Worm (Caenorhabditis elegans) whole organism, L4 larva: ENCODE data around the gene apl-1.
A peak's percentile ranks its signal among the peaks of the same experiment; 100 is the strongest.

Experiments
- F44E2.7 ChIP-seq: fragments of 200-800 bp; sonication (Bioruptor generic); IDR thresholded peaks from 2 replicates; pipeline ENCODE4 v2.1.2; 2022; ENCODE audit warnings: missing genetic modification characterization, missing compliant biosample characterization
- T20F7.1 ChIP-seq: fragments of 200-800 bp; sonication (Bioruptor generic); optimal IDR thresholded peaks from 2 replicates; lab custom pipeline; 2018; ENCODE audit warnings: mild to moderate bottlenecking, missing genetic modification characterization, missing compliant biosample characterization
- T26A8.4 ChIP-seq: fragments of 200-800 bp; sonication (Bioruptor generic); IDR thresholded peaks from 2 replicates; pipeline ENCODE4 v1.3.6; 2022; ENCODE audit warnings: missing genetic modification characterization, missing compliant biosample characterization
- Y48G9A.11 ChIP-seq: fragments of 200-800 bp; sonication (Bioruptor generic); IDR thresholded peaks from 2 replicates; pipeline ENCODE4 v1.3.6; 2022; ENCODE audit warnings: missing genetic modification reagents, missing genetic modification characterization, missing compliant biosample characterization
- aha-1 ChIP-seq: fragments of 150-350 bp; peaks from one replicate; lab custom pipeline; 2014; ENCODE audit warnings: missing biosample characterization, missing genetic modification characterization
- arid-1 ChIP-seq: fragments of 200-800 bp; sonication (Bioruptor generic); conservative IDR thresholded peaks from 2 replicates; pipeline ENCODE4 v1.3.6; 2022; ENCODE audit warnings: missing genetic modification reagents, missing genetic modification characterization, missing compliant biosample characterization
- ceh-20 ChIP-seq: fragments of 200-800 bp; sonication (Bioruptor generic); IDR thresholded peaks from 2 replicates; pipeline ENCODE4 v1.3.6; 2022; ENCODE audit warnings: missing genetic modification reagents, missing genetic modification characterization, missing compliant biosample characterization
- daf-16 ChIP-seq, 3 experiments: sonication (generic microtip); optimal IDR thresholded peaks; 2 replicates each; lab custom pipeline; 2016 to 2017; ENCODE audit warnings: missing genetic modification characterization in 3 of 3, missing genetic modification reagents in 3 of 3, mild to moderate bottlenecking in 2 of 3, missing compliant biosample characterization in 2 of 3, missing biosample characterization in 1 of 3, moderate library complexity in 1 of 3
- daf-19 ChIP-seq: fragments of 200-800 bp; sonication (Bioruptor generic); conservative IDR thresholded peaks from 2 replicates; pipeline ENCODE4 v1.3.6; 2022; ENCODE audit warnings: missing genetic modification characterization, missing compliant biosample characterization
- dmd-6 ChIP-seq: fragments of 200-800 bp; sonication (Bioruptor generic); IDR thresholded peaks from 2 replicates; pipeline ENCODE4 v1.3.6; 2022; ENCODE audit warnings: missing genetic modification reagents, missing genetic modification characterization, missing compliant biosample characterization
- dmd-8 ChIP-seq: fragments of 200-800 bp; sonication (Bioruptor generic); IDR thresholded peaks from 2 replicates; pipeline ENCODE4 v1.3.6; 2022; ENCODE audit warnings: missing genetic modification characterization, missing compliant biosample characterization
- dve-1 ChIP-seq: sonication (generic microtip); optimal IDR thresholded peaks from 2 replicates; lab custom pipeline; 2017; ENCODE audit warnings: antibody characterized with exemption, mild to moderate bottlenecking, missing genetic modification characterization, missing compliant biosample characterization; ENCODE audit not compliant: insufficient read depth
- egl-43 ChIP-seq: fragments of 200-800 bp; sonication (Bioruptor generic); IDR thresholded peaks from 2 replicates; pipeline ENCODE4 v1.3.6; 2022; ENCODE audit warnings: missing genetic modification reagents, missing genetic modification characterization, missing compliant biosample characterization
- fos-1 ChIP-seq: fragments of 150-350 bp; optimal IDR thresholded peaks from 2 replicates; lab custom pipeline; 2014; ENCODE audit warnings: missing biosample characterization, missing genetic modification characterization
- hlh-11 ChIP-seq: fragments of 200-800 bp; sonication (Bioruptor generic); optimal IDR thresholded peaks from 2 replicates; lab custom pipeline; 2018; ENCODE audit warnings: mild to moderate bottlenecking, missing genetic modification characterization, missing compliant biosample characterization
- hlh-30 ChIP-seq: sonication (generic microtip); optimal IDR thresholded peaks from 2 replicates; lab custom pipeline; 2017; ENCODE audit warnings: antibody characterized with exemption, mild to moderate bottlenecking, missing genetic modification characterization, missing compliant biosample characterization; ENCODE audit not compliant: insufficient read depth
- hmg-1.1 ChIP-seq: fragments of 200-800 bp; sonication (Bioruptor generic); IDR thresholded peaks from 2 replicates; pipeline ENCODE4 v1.3.6; 2022; ENCODE audit warnings: missing genetic modification reagents, missing genetic modification characterization, missing compliant biosample characterization
- lin-1 ChIP-seq: fragments of 200-800 bp; sonication (Bioruptor generic); IDR thresholded peaks from 2 replicates; pipeline ENCODE4 v1.3.6; 2022; ENCODE audit warnings: missing genetic modification reagents, missing genetic modification characterization, missing compliant biosample characterization
- lin-15B ChIP-seq: fragments of 150-350 bp; sonication (generic microtip); optimal IDR thresholded peaks from 3 replicates; lab custom pipeline; 2014; ENCODE audit warnings: missing biosample characterization, missing genetic modification characterization
- madf-5 ChIP-seq, 2 experiments: fragments of 200-800 bp; sonication (Bioruptor generic); IDR thresholded peaks; 2 replicates each; pipeline ENCODE4 v1.3.6; 2022; ENCODE audit warnings: missing compliant biosample characterization in 2 of 2, missing genetic modification characterization in 2 of 2
- madf-9 ChIP-seq: fragments of 200-800 bp; sonication (Bioruptor generic); conservative IDR thresholded peaks from 2 replicates; pipeline ENCODE4 v1.3.6; 2022; ENCODE audit warnings: missing genetic modification reagents, missing genetic modification characterization, missing compliant biosample characterization
- mdl-1 ChIP-seq, 2 experiments: fragments of 150-350 bp in 1 of 2; sonication (generic microtip) in 1 of 2; optimal IDR thresholded peaks; 2 replicates each; lab custom pipeline; 2014 to 2017; ENCODE audit warnings: missing biosample characterization in 2 of 2, missing genetic modification characterization in 2 of 2
- mdt-29 ChIP-seq: fragments of 200-800 bp; sonication (Bioruptor generic); IDR thresholded peaks from 2 replicates; pipeline ENCODE4 v1.3.6; 2022; ENCODE audit warnings: missing genetic modification reagents, missing genetic modification characterization, missing compliant biosample characterization
- mxl-3 ChIP-seq: fragments of 200-800 bp; sonication (Bioruptor generic); optimal IDR thresholded peaks from 2 replicates; lab custom pipeline; 2018; ENCODE audit warnings: mild to moderate bottlenecking, missing genetic modification characterization, missing compliant biosample characterization
- nhr-10 ChIP-seq: fragments of 150-350 bp; optimal IDR thresholded peaks from 2 replicates; lab custom pipeline; 2014; ENCODE audit warnings: missing biosample characterization, missing genetic modification characterization
- nhr-25 ChIP-seq: sonication (generic microtip); optimal IDR thresholded peaks from 2 replicates; lab custom pipeline; 2017; ENCODE audit warnings: missing genetic modification characterization, mild to moderate bottlenecking, missing compliant biosample characterization, antibody characterized with exemption, moderate library complexity, borderline replicate concordance; ENCODE audit not compliant: insufficient read depth
- nhr-28 ChIP-seq: fragments of 150-350 bp; optimal IDR thresholded peaks from 2 replicates; lab custom pipeline; 2014; ENCODE audit warnings: missing biosample characterization, missing genetic modification characterization
- nhr-41 ChIP-seq: fragments of 200-800 bp; sonication (Bioruptor generic); IDR thresholded peaks from 2 replicates; pipeline ENCODE4 v1.3.6; 2022; ENCODE audit warnings: missing genetic modification reagents, missing genetic modification characterization, missing compliant biosample characterization
- nhr-6 ChIP-seq: fragments of 150-350 bp; optimal IDR thresholded peaks from 2 replicates; lab custom pipeline; 2014; ENCODE audit warnings: missing biosample characterization, missing genetic modification characterization
- nhr-77 ChIP-seq: fragments of 150-350 bp; optimal IDR thresholded peaks from 2 replicates; lab custom pipeline; 2014; ENCODE audit warnings: missing biosample characterization, missing genetic modification characterization
- pha-4 ChIP-seq, 2 experiments: fragments of 150-350 bp in 1 of 2; fragments of 200-800 bp in 1 of 2; sonication (Bioruptor generic) in 1 of 2; IDR thresholded peaks in 1 of 2; optimal IDR thresholded peaks in 1 of 2; 2 replicates each; pipeline versions ENCODE4 v1.3.6 to Lab custom; 2014 to 2022; ENCODE audit warnings: missing genetic modification characterization in 2 of 2, missing genetic modification reagents in 2 of 2, missing biosample characterization in 1 of 2, missing compliant biosample characterization in 1 of 2
- pqm-1 ChIP-seq: sonication (generic microtip); optimal IDR thresholded peaks from 2 replicates; lab custom pipeline; 2017; ENCODE audit warnings: missing biosample characterization, missing genetic modification characterization
- rbr-2 ChIP-seq: sonication (generic microtip); optimal IDR thresholded peaks from 2 replicates; lab custom pipeline; 2016; ENCODE audit warnings: missing genotype, missing genetic modification characterization, missing compliant biosample characterization
- tra-1 ChIP-seq: fragments of 200-800 bp; sonication (Bioruptor generic); IDR thresholded peaks from 2 replicates; pipeline ENCODE4 v1.3.6; 2022; ENCODE audit warnings: missing genetic modification reagents, missing genetic modification characterization, missing compliant biosample characterization

Gene apl-1

DNA sequence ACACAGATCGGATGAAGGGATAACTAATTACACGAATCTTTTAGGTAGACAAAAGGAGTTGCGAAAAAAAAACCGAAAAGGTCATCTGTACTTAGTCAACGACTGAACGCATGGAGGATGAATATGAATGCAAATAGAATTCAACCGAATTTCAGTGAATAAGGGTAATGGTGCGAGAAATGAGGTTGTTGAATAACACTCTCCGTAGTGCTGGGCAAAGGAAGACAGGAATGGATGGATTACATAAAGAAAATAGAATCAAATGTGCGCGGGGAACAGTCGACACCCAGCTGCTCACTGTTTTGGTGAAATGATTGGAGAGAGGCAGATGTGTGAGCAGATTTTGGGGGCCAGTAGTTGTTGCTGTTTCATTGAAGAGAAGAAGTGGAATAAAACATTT, 7.6 kb upstream of the apl-1 start:
- TF ChIP-seq nhr-25 (tag; lab: Kevin White, UChicago) = peak; percentile 6
- no peak for TF ChIP-seq T26A8.4 (GFP tag; lab: Robert Waterston, UW)
- TF ChIP-seq dmd-8 (GFP tag; lab: Robert Waterston, UW) = no peak

DNA sequence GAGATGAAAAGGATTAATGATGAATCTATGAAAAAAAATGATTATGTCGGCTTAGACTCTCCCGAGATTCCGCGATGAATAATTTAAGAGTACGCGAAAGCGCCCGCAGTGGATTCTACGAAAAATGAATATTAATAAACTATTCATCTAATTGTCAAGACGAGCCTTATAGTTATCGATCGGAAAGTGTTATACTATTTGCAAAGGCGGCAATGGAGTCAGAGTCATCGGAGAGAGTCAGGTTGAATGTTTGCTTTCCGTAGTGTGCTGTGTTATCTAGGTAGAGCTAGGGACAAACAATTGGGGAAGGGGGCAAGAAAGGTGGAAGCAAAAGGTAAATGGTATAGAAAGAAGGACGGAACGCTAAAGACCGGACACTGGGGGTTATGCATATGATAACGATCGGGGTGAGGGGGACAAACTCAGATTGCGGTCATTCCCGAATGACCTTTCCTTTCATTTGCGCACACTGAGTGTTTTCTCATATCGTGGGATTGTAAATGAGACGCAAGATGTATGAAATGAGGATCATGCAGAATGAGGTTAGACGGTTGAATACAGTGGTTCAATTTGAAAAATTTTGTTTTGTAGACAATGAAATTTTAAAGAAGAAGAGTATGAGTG, 6.2 kb upstream of the apl-1 start:
- TF ChIP-seq pha-4 (GFP tag; IDR thresholded peaks at IDR 0.05; lab: Robert Waterston, UW) (no peak), pha-4 (tag; optimal IDR thresholded peaks at IDR 0.05; lab: Kevin White, UChicago) (peak; percentile 67), nhr-41 (GFP tag; lab: Robert Waterston, UW) (no peak), hlh-30 (tag; lab: Kevin White, UChicago) (no peak), madf-5 (GFP tag; IDR thresholded peaks at IDR 0.05; lab: Robert Waterston, UW) (no peak), nhr-77 (no peak), daf-16 (GFP tag; optimal IDR thresholded peaks at IDR 0.05; lab: Kevin White, UChicago) (no peak), daf-16 (tag; optimal IDR thresholded peaks at IDR 0.05; lab: Kevin White, UChicago) (peak; percentile 47), rbr-2 (tag; lab: Kevin White, UChicago) (peak; percentile 17), nhr-28 (tag; lab: Kevin White, UChicago) (peak; percentile 36), nhr-6 (peak; percentile 2), arid-1 (no peak), aha-1 (tag; lab: Kevin White, UChicago) (peak; percentile 81), T20F7.1 (GFP tag; lab: Kevin White, UChicago) (no peak), hmg-1.1 (GFP tag; lab: Robert Waterston, UW) (peak; percentile 50; the same call in 1 of the 2 replicates), F44E2.7 (no peak), nhr-25 (tag; lab: Kevin White, UChicago) (peak; percentile 29), dmd-8 (GFP tag; lab: Robert Waterston, UW) (no peak), pqm-1 (tag; lab: Kevin White, UChicago) (peak; percentile 31), madf-9 (GFP tag; lab: Robert Waterston, UW) (no peak), lin-15B (tag; lab: Kevin White, UChicago) (no peak)

DNA sequence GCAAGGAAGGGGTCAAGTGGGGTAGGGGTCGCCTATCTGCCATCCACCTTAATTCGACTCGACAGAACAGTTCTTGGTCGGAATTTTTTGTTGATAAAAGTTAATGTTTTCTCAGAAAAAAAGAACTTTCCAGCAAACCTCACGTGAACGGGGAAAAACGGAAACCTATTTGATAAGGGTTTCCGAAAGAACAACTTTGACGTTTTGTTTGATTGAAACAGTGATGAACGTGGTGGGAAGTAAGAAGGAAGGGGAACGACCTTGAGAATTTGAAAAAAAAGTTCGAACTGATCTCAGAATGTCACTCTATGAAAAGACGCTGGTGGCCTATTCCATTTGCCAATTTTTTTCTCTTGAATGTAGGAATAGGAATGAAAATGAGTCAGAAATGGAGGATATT, 5.7 kb upstream of the apl-1 start:
- TF ChIP-seq mxl-3 (GFP tag; lab: Kevin White, UChicago) (peak; percentile 22), hlh-30 (tag; lab: Kevin White, UChicago) (peak; percentile 69), mdt-29 (GFP tag; lab: Robert Waterston, UW) (peak; percentile 84), pqm-1 (tag; lab: Kevin White, UChicago) (no peak), dmd-6 (GFP tag; lab: Robert Waterston, UW) (peak; percentile 80), aha-1 (tag; lab: Kevin White, UChicago) (peak; percentile 79), pha-4 (GFP tag; IDR thresholded peaks at IDR 0.05; lab: Robert Waterston, UW) (0 out of 2 replicates have a peak, but pooled peaks have one; percentile 16), pha-4 (tag; optimal IDR thresholded peaks at IDR 0.05; lab: Kevin White, UChicago) (no peak), nhr-10 (tag; lab: Kevin White, UChicago) (no peak), Y48G9A.11 (GFP tag; lab: Robert Waterston, UW) (no peak), ceh-20 (GFP tag; lab: Robert Waterston, UW) (peak; percentile 53; the same call in 1 of the 2 replicates), nhr-28 (tag; lab: Kevin White, UChicago) (peak; percentile 49), tra-1 (GFP tag; lab: Robert Waterston, UW) (peak; percentile 78; the same call in 1 of the 2 replicates), daf-19 (no peak), egl-43 (GFP tag; lab: Robert Waterston, UW) (no peak), mdl-1 (tag; optimal IDR thresholded peaks at IDR 0.05; lab: Kevin White, UChicago) (peak in 1 of 2 experiments; percentile 45), daf-16 (GFP tag; optimal IDR thresholded peaks at IDR 0.05; lab: Kevin White, UChicago) (no peak), daf-16 (tag; optimal IDR thresholded peaks at IDR 0.05; lab: Kevin White, UChicago) (peak; percentile 62), fos-1 (tag; lab: Kevin White, UChicago) (no peak), lin-1 (GFP tag; lab: Robert Waterston, UW) (peak; percentile 81), dve-1 (tag; lab: Kevin White, UChicago) (peak; percentile 59), hlh-11 (peak; percentile 49)
